Fruit fly (Drosophila melanogaster) whole organism, adult: ENCODE measurements around the gene Pex5.

Experiments
- CG11617 ChIP-seq: fragments of 200-800 bp; sonication (Bioruptor generic); optimal IDR thresholded peaks from 2 replicates; lab custom pipeline; 2017; ENCODE audit warnings: mild to moderate bottlenecking, missing biosample characterization, missing genetic modification reagents, missing genetic modification characterization
- CG12768 ChIP-seq: fragments of 200-800 bp; sonication (Bioruptor generic); optimal IDR thresholded peaks from 2 replicates; lab custom pipeline; 2017; ENCODE audit warnings: missing biosample characterization, missing genetic modification characterization, mild to moderate bottlenecking, moderate library complexity, missing genetic modification reagents
- CG1620 ChIP-seq: fragments of 200-800 bp; sonication (Bioruptor generic); optimal IDR thresholded peaks from 2 replicates; lab custom pipeline; 2016; ENCODE audit warnings: missing biosample characterization, missing genetic modification characterization
- CG5204 ChIP-seq: fragments of 200-800 bp; sonication (Bioruptor generic); optimal IDR thresholded peaks from 2 replicates; lab custom pipeline; 2016; ENCODE audit warnings: missing biosample characterization, missing genetic modification characterization
- CG7045 ChIP-seq: fragments of 200-800 bp; sonication (Bioruptor generic); optimal IDR thresholded peaks from 2 replicates; lab custom pipeline; 2017; ENCODE audit warnings: missing biosample characterization, mild to moderate bottlenecking, missing genetic modification characterization
- CG7101 ChIP-seq: fragments of 200-800 bp; sonication (Bioruptor generic); optimal IDR thresholded peaks from 2 replicates; lab custom pipeline; 2018; ENCODE audit warnings: missing biosample characterization, mild to moderate bottlenecking, missing genetic modification characterization, moderate library complexity
- Clk ChIP-seq: fragments of 200-800 bp; sonication (Bioruptor generic); optimal IDR thresholded peaks from 2 replicates; lab custom pipeline; 2017; ENCODE audit warnings: missing biosample characterization, missing genetic modification characterization
- Mnt ChIP-seq: fragments of 200-800 bp; sonication (Bioruptor generic); optimal IDR thresholded peaks from 2 replicates; lab custom pipeline; 2016; ENCODE audit warnings: missing biosample characterization, mild to moderate bottlenecking, missing genetic modification characterization
- cnc ChIP-seq, 2 experiments: fragments of >200 bp; optimal IDR thresholded peaks; 2 replicates each; lab custom pipeline; 2017
- kay ChIP-seq: fragments of 200-800 bp; sonication (Bioruptor generic); peaks from one replicate; lab custom pipeline; 2016; ENCODE audit warnings: missing biosample characterization, missing genetic modification characterization, borderline replicate concordance
- ovo ChIP-seq: fragments of 200-800 bp; sonication (Bioruptor generic); optimal IDR thresholded peaks from 2 replicates; lab custom pipeline; 2016; ENCODE audit warnings: missing biosample characterization, missing genetic modification characterization
- pad ChIP-seq: fragments of 200-800 bp; sonication (Bioruptor generic); optimal IDR thresholded peaks from 3 replicates; lab custom pipeline; 2017; ENCODE audit warnings: missing biosample characterization, missing genetic modification characterization, mild to moderate bottlenecking, moderate library complexity, missing genetic modification reagents

DNA sequence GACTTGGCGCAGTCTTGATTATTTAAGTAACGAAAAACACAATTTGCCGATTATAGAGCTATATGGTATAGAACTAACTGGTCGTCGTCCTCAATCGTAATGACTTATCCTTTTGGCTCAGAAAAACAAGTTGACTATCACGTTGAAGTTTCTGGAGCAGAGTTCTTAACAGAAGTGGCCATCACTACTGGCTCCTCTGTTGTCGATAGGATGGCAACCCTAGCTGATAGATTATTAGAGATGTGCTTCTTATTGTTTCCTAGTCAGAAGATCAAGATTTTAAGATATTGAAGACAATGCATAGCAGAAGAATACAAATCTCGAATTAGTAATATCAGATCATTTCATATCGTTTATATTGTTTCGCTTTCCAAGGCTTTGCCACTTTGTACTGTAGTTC lies 46.6 kb downstream of the Pex5 start, which contains the start of gene CG14811:
- TF ChIP-seq CG1620: no peak
- TF ChIP-seq cnc (optimal IDR thresholded peaks at IDR 0.05; lab: Kevin White, UChicago): no peak
- no peak for TF ChIP-seq CG7045 (GFP tag; lab: Kevin White, UChicago)
- TF ChIP-seq CG7101 (tag; lab: Kevin White, UChicago): no peak
- no peak for TF ChIP-seq CG11617 (GFP tag; lab: Kevin White, UChicago)
- TF ChIP-seq CG5204: no peak
- no peak for TF ChIP-seq Mnt
- no peak for TF ChIP-seq kay (GFP tag; lab: Kevin White, UChicago)
- TF ChIP-seq ovo (GFP tag; lab: Kevin White, UChicago): no peak
- TF ChIP-seq CG12768 (GFP tag; lab: Kevin White, UChicago): no peak
- no peak for TF ChIP-seq Clk (GFP tag; lab: Kevin White, UChicago)
- no peak for TF ChIP-seq pad (GFP tag; lab: Kevin White, UChicago)
